Fruit fly (Drosophila melanogaster) whole organism, embryonic: ENCODE measurements around the gene Rab7.

Source experiments
- Ada2b ChIP-seq: fragments of 200-800 bp; sonication (Bioruptor generic); IDR thresholded peaks from 2 replicates; pipeline ENCODE4 v1.3.6; 2022; ENCODE audit warnings: missing biosample characterization, missing genetic modification characterization
- Adf1 ChIP-seq: fragments of 200-800 bp; sonication (Bioruptor generic); IDR thresholded peaks from 2 replicates; pipeline ENCODE4 v1.3.6; 2022; ENCODE audit warnings: missing biosample characterization, missing genetic modification characterization
- Asciz ChIP-seq: fragments of 200-800 bp; sonication (Bioruptor generic); optimal IDR thresholded peaks from 2 replicates; lab custom pipeline; 2017; ENCODE audit warnings: missing biosample characterization, mild to moderate bottlenecking, missing genetic modification characterization, missing genetic modification reagents
- B-H2 ChIP-seq: fragments of 200-800 bp; sonication (Bioruptor generic); optimal IDR thresholded peaks from 2 replicates; lab custom pipeline; 2018; ENCODE audit warnings: missing biosample characterization, mild to moderate bottlenecking, missing genetic modification characterization
- BEAF-32 ChIP-seq: fragments of 200-800 bp; sonication (Bioruptor generic); optimal IDR thresholded peaks from 3 replicates; lab custom pipeline; 2017; ENCODE audit warnings: missing biosample characterization, missing genetic modification characterization, mild to moderate bottlenecking, moderate library complexity, missing genetic modification reagents
- Blimp-1 ChIP-seq: fragments of 200-800 bp; sonication (Bioruptor generic); optimal IDR thresholded peaks from 3 replicates; lab custom pipeline; 2018; ENCODE audit warnings: missing biosample characterization, missing genetic modification characterization, mild to moderate bottlenecking, moderate library complexity, missing genetic modification reagents
- CG10431 ChIP-seq: fragments of 200-800 bp; sonication (Bioruptor generic); optimal IDR thresholded peaks from 3 replicates; lab custom pipeline; 2018; ENCODE audit warnings: missing biosample characterization, mild to moderate bottlenecking, missing genetic modification characterization
- CG10565 ChIP-seq: fragments of 200-800 bp; sonication (Bioruptor generic); optimal IDR thresholded peaks from 3 replicates; lab custom pipeline; 2016; ENCODE audit warnings: missing biosample characterization, mild to moderate bottlenecking, missing genetic modification characterization
- CG1233 ChIP-seq: fragments of 200-800 bp; sonication (Bioruptor generic); optimal IDR thresholded peaks from 4 replicates; lab custom pipeline; 2018; ENCODE audit warnings: missing biosample characterization, mild to moderate bottlenecking, missing genetic modification characterization
- CG1603 ChIP-seq: fragments of 200-800 bp; sonication (Bioruptor generic); optimal IDR thresholded peaks from 2 replicates; lab custom pipeline; 2019; ENCODE audit warnings: missing biosample characterization, mild to moderate bottlenecking, missing genetic modification characterization, moderate library complexity
- CG1647 ChIP-seq: fragments of 200-800 bp; sonication (Bioruptor generic); optimal IDR thresholded peaks from 3 replicates; lab custom pipeline; 2016; ENCODE audit warnings: missing biosample characterization, missing genetic modification characterization
- CG16779 ChIP-seq: fragments of 200-800 bp; sonication (Bioruptor generic); IDR thresholded peaks from 2 replicates; pipeline ENCODE4 v1.3.6; 2022; ENCODE audit warnings: missing biosample characterization, missing genetic modification characterization
- CG17328 ChIP-seq: fragments of 200-800 bp; sonication (Bioruptor generic); IDR thresholded peaks from 2 replicates; pipeline ENCODE4 v1.3.6; 2022; ENCODE audit warnings: missing biosample characterization, missing genetic modification characterization
- CG18476 ChIP-seq: fragments of 200-800 bp; sonication (Bioruptor generic); optimal IDR thresholded peaks from 2 replicates; lab custom pipeline; 2016; ENCODE audit warnings: missing biosample characterization, mild to moderate bottlenecking, missing genetic modification characterization
- CG3163 ChIP-seq: fragments of 200-800 bp; sonication (Bioruptor generic); optimal IDR thresholded peaks from 3 replicates; lab custom pipeline; 2016; ENCODE audit warnings: missing biosample characterization, missing genetic modification characterization
- CG3281 ChIP-seq: fragments of 200-800 bp; sonication (Bioruptor generic); optimal IDR thresholded peaks from 3 replicates; lab custom pipeline; 2017; ENCODE audit warnings: missing biosample characterization, mild to moderate bottlenecking, missing genetic modification characterization
- CG3726 ChIP-seq: fragments of 200-800 bp; sonication (Bioruptor generic); IDR thresholded peaks from 3 replicates; pipeline ENCODE4, ENCODE4 v1.3.6; 2022; ENCODE audit warnings: missing biosample characterization, missing genetic modification characterization
- CG3847 ChIP-seq: fragments of 200-800 bp; sonication (Bioruptor generic); IDR thresholded peaks from 2 replicates; pipeline ENCODE4 v1.3.6; 2022; ENCODE audit warnings: missing biosample characterization, missing genetic modification characterization
- CG6813 ChIP-seq: fragments of 200-800 bp; sonication (Bioruptor generic); optimal IDR thresholded peaks from 2 replicates; lab custom pipeline; 2017; ENCODE audit warnings: missing biosample characterization, missing genetic modification characterization, mild to moderate bottlenecking, moderate library complexity, missing genetic modification reagents
- CG7357 ChIP-seq: fragments of 200-800 bp; sonication (Bioruptor generic); IDR thresholded peaks from 3 replicates; pipeline ENCODE4 v1.3.6; 2022; ENCODE audit warnings: missing biosample characterization, missing genetic modification characterization
- CG7839 ChIP-seq: fragments of 200-800 bp; sonication (Bioruptor generic); optimal IDR thresholded peaks from 3 replicates; lab custom pipeline; 2018; ENCODE audit warnings: missing biosample characterization, mild to moderate bottlenecking, missing genetic modification characterization, moderate library complexity
- CG7928 ChIP-seq: fragments of 200-800 bp; sonication (Bioruptor generic); optimal IDR thresholded peaks from 2 replicates; lab custom pipeline; 2017; ENCODE audit warnings: missing biosample characterization, mild to moderate bottlenecking, missing genetic modification characterization
- Drgx ChIP-seq: fragments of 200-800 bp; sonication (Bioruptor generic); IDR thresholded peaks from 2 replicates; pipeline ENCODE4 v1.3.6; 2022; ENCODE audit warnings: missing biosample characterization, missing genetic modification characterization
- Eip74EF ChIP-seq, 2 experiments: fragments of 200-800 bp in 1 of 2; fragments of >200 bp in 1 of 2; sonication (Bioruptor generic) in 1 of 2; optimal IDR thresholded peaks; 2 replicates each; lab custom pipeline; 2017 to 2019; ENCODE audit warnings: missing biosample characterization in 2 of 2, missing genetic modification characterization in 2 of 2, mild to moderate bottlenecking in 1 of 2, moderate library complexity in 1 of 2
- Hr78 ChIP-seq, 2 experiments: fragments of 200-800 bp in 1 of 2; fragments of >200 bp in 1 of 2; sonication (Bioruptor generic) in 1 of 2; optimal IDR thresholded peaks; 2 replicates each; lab custom pipeline; 2017 to 2019; ENCODE audit warnings: missing biosample characterization in 2 of 2, missing genetic modification characterization in 2 of 2, mild to moderate bottlenecking in 1 of 2, moderate library complexity in 1 of 2
- MESR4 ChIP-seq: fragments of 200-800 bp; sonication (Bioruptor generic); optimal IDR thresholded peaks from 2 replicates; lab custom pipeline; 2018; ENCODE audit warnings: missing biosample characterization, mild to moderate bottlenecking, missing genetic modification characterization, moderate library complexity
- ato ChIP-seq: fragments of 200-800 bp; sonication (Bioruptor generic); IDR thresholded peaks from 2 replicates; pipeline ENCODE4 v1.3.6; 2022; ENCODE audit warnings: missing biosample characterization, missing genetic modification characterization; ENCODE audit not compliant: partially characterized antibody
- bbx ChIP-seq: fragments of 200-800 bp; sonication (Bioruptor generic); IDR thresholded peaks from 2 replicates; pipeline ENCODE4 v1.3.6; 2022; ENCODE audit warnings: missing biosample characterization, missing genetic modification characterization; ENCODE audit not compliant: partially characterized antibody
- bsh ChIP-seq, 2 experiments: fragments of 200-800 bp; sonication (Bioruptor generic); optimal IDR thresholded peaks; 2 replicates each; lab custom pipeline; 2017 to 2018; ENCODE audit warnings: mild to moderate bottlenecking in 2 of 2, missing biosample characterization in 2 of 2, missing genetic modification characterization in 2 of 2, moderate library complexity in 1 of 2
- cg ChIP-seq: fragments of 200-800 bp; sonication (Bioruptor generic); optimal IDR thresholded peaks from 3 replicates; lab custom pipeline; 2019; ENCODE audit warnings: missing biosample characterization, mild to moderate bottlenecking, missing genetic modification characterization, moderate library complexity
- corto ChIP-seq: fragments of 200-800 bp; sonication (Bioruptor generic); optimal IDR thresholded peaks from 2 replicates; lab custom pipeline; 2016; ENCODE audit warnings: missing biosample characterization, mild to moderate bottlenecking, missing genetic modification characterization, moderate library complexity
- crp ChIP-seq, 2 experiments: fragments of 200-800 bp; sonication (Bioruptor generic); optimal IDR thresholded peaks; 2 replicates in 1 of 2; 3 replicates in 1 of 2; lab custom pipeline; 2017; ENCODE audit warnings: missing biosample characterization in 2 of 2, missing genetic modification characterization in 2 of 2, mild to moderate bottlenecking in 1 of 2, moderate library complexity in 1 of 2
- cwo ChIP-seq: fragments of 200-800 bp; sonication (Bioruptor generic); optimal IDR thresholded peaks from 3 replicates; lab custom pipeline; 2017; ENCODE audit warnings: missing biosample characterization, missing genetic modification characterization, mild to moderate bottlenecking, moderate library complexity, missing genetic modification reagents
- gce ChIP-seq: fragments of 200-800 bp; sonication (Bioruptor generic); IDR thresholded peaks from 3 replicates; pipeline ENCODE4 v1.3.6; 2022; ENCODE audit warnings: missing biosample characterization, missing genetic modification characterization
- gem ChIP-seq: fragments of 200-800 bp; sonication (Bioruptor generic); optimal IDR thresholded peaks from 2 replicates; lab custom pipeline; 2019; ENCODE audit warnings: missing biosample characterization, mild to moderate bottlenecking, missing genetic modification characterization, moderate library complexity
- gro ChIP-seq: fragments of 200-800 bp; sonication (Bioruptor generic); optimal IDR thresholded peaks from 2 replicates; lab custom pipeline; 2016; ENCODE audit warnings: missing biosample characterization, missing genetic modification characterization
- gsb ChIP-seq: fragments of 200-800 bp; sonication (Bioruptor generic); IDR thresholded peaks from 2 replicates; pipeline ENCODE4 v1.3.6; 2022; ENCODE audit warnings: missing biosample characterization, missing genetic modification characterization
- hkb ChIP-seq, 2 experiments: fragments of 200-800 bp in 1 of 2; fragments of >200 bp in 1 of 2; sonication (Bioruptor generic) in 1 of 2; IDR thresholded peaks in 1 of 2; optimal IDR thresholded peaks in 1 of 2; 2 replicates each; pipeline versions ENCODE4 v1.3.6 to Lab custom; 2017 to 2022; ENCODE audit warnings: missing biosample characterization in 1 of 2, missing genetic modification characterization in 1 of 2
- lbe ChIP-seq: fragments of 200-800 bp; sonication (Bioruptor generic); optimal IDR thresholded peaks from 2 replicates; lab custom pipeline; 2016; ENCODE audit warnings: missing biosample characterization, mild to moderate bottlenecking, missing genetic modification characterization
- nom ChIP-seq: fragments of 200-800 bp; sonication (Bioruptor generic); optimal IDR thresholded peaks from 2 replicates; lab custom pipeline; 2017; ENCODE audit warnings: missing biosample characterization, missing genetic modification characterization, mild to moderate bottlenecking, moderate library complexity, missing genetic modification reagents
- pita ChIP-seq: fragments of 200-800 bp; sonication (Bioruptor generic); optimal IDR thresholded peaks from 2 replicates; lab custom pipeline; 2017; ENCODE audit warnings: missing biosample characterization, mild to moderate bottlenecking, missing genetic modification characterization
- row ChIP-seq: fragments of 200-800 bp; sonication (Bioruptor generic); IDR thresholded peaks from 3 replicates; pipeline ENCODE4 v1.3.6; 2022; ENCODE audit warnings: missing biosample characterization, missing genetic modification characterization
- slbo ChIP-seq: fragments of 200-800 bp; sonication (Bioruptor generic); IDR thresholded peaks from 2 replicates; pipeline ENCODE4 v1.3.6; 2022; ENCODE audit warnings: missing biosample characterization, missing genetic modification characterization
- ttk ChIP-seq: fragments of 200-800 bp; sonication (Bioruptor generic); IDR thresholded peaks from 2 replicates; pipeline ENCODE4 v2.1.2; 2022; ENCODE audit warnings: missing biosample characterization, missing genetic modification characterization
- tx ChIP-seq: fragments of 200-800 bp; sonication (Bioruptor generic); optimal IDR thresholded peaks from 2 replicates; lab custom pipeline; 2016; ENCODE audit warnings: missing biosample characterization, missing genetic modification characterization

Rab7 gene

DNA sequence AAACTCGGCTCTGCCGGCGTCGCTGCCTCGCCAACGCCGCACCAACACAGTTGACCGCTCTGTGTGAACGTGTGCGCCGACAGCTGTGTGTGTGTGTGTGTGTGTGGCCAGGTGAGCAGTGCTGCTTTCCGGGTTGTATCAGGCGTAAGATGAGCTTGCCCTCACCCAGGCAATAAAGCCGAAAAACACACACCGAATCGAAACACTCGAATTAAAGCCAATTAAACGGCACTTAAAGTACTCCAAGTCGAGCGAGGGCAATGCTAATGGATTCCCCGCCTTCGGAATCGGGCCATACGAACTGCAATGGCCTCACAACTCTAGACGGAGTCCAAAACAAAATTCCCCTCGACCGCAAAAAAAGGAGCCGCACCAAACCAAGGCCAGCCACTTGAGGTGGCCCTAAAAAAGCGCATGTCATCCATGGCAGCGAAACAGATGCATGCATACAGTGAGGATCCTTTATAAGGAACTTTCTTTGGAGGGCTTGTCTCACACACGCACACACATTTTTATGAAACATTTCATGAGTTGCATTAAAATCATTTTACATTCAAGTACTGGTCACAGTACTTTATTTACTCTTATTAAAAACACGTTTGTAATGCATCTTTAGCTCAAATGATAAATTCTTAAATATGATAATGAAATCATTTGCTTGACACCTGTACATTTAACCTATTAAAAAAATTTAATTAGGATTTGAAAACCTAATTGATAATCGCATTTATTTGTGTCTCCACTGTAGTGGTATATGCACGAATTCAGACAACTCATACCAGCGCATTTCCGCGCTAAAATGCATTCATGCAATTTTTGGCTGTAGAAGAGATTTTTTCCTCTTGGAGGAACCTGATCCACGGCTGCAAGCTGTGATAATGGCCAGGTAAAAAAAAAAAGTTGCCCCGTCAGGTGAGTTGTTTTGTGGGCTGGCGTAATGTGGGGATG lies 44.1 kb upstream of the Rab7 start:
- TF ChIP-seq CG3281 (GFP tag; lab: Kevin White, UChicago) (no peak), Asciz (no peak), Drgx (GFP tag; lab: Robert Waterston, UW) (peak; percentile 56; the same call in 1 of the 2 replicates), corto (GFP tag; lab: Kevin White, UChicago) (peak; percentile 85), nom (peak; percentile 86), CG10431 (GFP tag; lab: Kevin White, UChicago) (no peak), slbo (0 out of 2 replicates have a peak, but pooled peaks have one; percentile 29), lbe (GFP tag; lab: Kevin White, UChicago) (peak; percentile 87), Adf1 (GFP tag; lab: Robert Waterston, UW) (peak; percentile 29; the same call in 1 of the 2 replicates), ato (GFP tag; lab: Robert Waterston, UW) (no peak), ttk (GFP tag; lab: Robert Waterston, UW) (no peak), bsh (GFP tag; optimal IDR thresholded peaks at IDR 0.05; lab: Kevin White, UChicago) (peak in 1 of 2 experiments; percentile 82), gce (GFP tag; lab: Robert Waterston, UW) (0 out of 3 replicates have a peak, but pooled peaks have one; percentile 18), cg (peak; percentile 20), CG3847 (GFP tag; lab: Robert Waterston, UW) (0 out of 2 replicates have a peak, but pooled peaks have one; percentile 19)

DNA sequence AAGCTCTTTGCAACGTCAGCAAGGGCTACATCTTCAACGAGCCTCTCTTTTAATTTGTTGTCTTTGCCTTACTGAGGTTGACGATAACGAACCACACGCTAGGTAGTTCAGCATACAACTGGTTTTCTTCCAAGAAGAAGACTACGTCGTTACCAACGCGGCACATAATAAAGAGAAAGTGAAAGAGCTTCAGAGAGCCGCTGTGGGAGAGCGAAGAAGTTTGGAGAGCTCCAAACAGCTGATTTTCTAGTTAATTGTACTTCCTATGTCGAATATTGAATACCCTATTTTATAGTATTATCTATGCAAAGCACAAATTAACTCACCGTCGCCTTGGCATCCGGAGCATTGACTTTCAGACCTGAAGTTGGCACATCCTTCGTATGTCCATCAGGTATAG lies 37.4 kb upstream of the Rab7 start:
- no peak for TF ChIP-seq CG16779 (GFP tag; lab: Robert Waterston, UW)
- TF ChIP-seq BEAF-32 (GFP tag; lab: Kevin White, UChicago) = no peak
- no peak for TF ChIP-seq gem
- peak; percentile 66 for TF ChIP-seq CG3163 (GFP tag; lab: Kevin White, UChicago)
- no peak for TF ChIP-seq hkb (optimal IDR thresholded peaks at IDR 0.05; lab: Kevin White, UChicago)
- TF ChIP-seq hkb (GFP tag; IDR thresholded peaks at IDR 0.05; lab: Robert Waterston, UW) = 0 out of 2 replicates have a peak, but pooled peaks have one; percentile 34
- peak; percentile 30; the same call in 1 of the 3 replicates for TF ChIP-seq row (GFP tag; lab: Robert Waterston, UW)
- no peak for TF ChIP-seq CG1647 (GFP tag; lab: Kevin White, UChicago)
- TF ChIP-seq crp (GFP tag; optimal IDR thresholded peaks at IDR 0.05; lab: Kevin White, UChicago) = peak in 1 of 2 experiments; percentile 49
- no peak for TF ChIP-seq gro (GFP tag; lab: Kevin White, UChicago)
- TF ChIP-seq CG10565 = no peak
- TF ChIP-seq Ada2b (GFP tag; lab: Robert Waterston, UW) = no peak
- TF ChIP-seq CG18476 = no peak
- TF ChIP-seq Blimp-1 = peak; percentile 93
- no peak for TF ChIP-seq CG7928
- no peak for TF ChIP-seq cwo
- no peak for TF ChIP-seq B-H2 (GFP tag; lab: Kevin White, UChicago)
- no peak for TF ChIP-seq CG7357 (GFP tag; lab: Robert Waterston, UW)
- no peak for TF ChIP-seq gsb (GFP tag; lab: Robert Waterston, UW)
- no peak for TF ChIP-seq pita (GFP tag; lab: Kevin White, UChicago)
- no peak for TF ChIP-seq CG17328 (GFP tag; lab: Robert Waterston, UW)
- TF ChIP-seq CG1233 (GFP tag; lab: Kevin White, UChicago) = no peak
- TF ChIP-seq Eip74EF (GFP tag; optimal IDR thresholded peaks at IDR 0.05; lab: Kevin White, UChicago) = peak in 1 of 2 experiments; percentile 88
- TF ChIP-seq CG6813 = no peak
- no peak for TF ChIP-seq CG1603 (tag; lab: Kevin White, UChicago)
- TF ChIP-seq MESR4 (GFP tag; lab: Kevin White, UChicago) = no peak
- no peak for TF ChIP-seq CG7839
- peak; percentile 40 for TF ChIP-seq nom
- no peak for TF ChIP-seq Hr78 (GFP tag; optimal IDR thresholded peaks at IDR 0.05; lab: Kevin White, UChicago)
- TF ChIP-seq CG3726 (GFP tag; lab: Robert Waterston, UW) = no peak
- no peak for TF ChIP-seq tx (GFP tag; lab: Kevin White, UChicago)
- TF ChIP-seq CG3847 (GFP tag; lab: Robert Waterston, UW) = no peak
- 0 out of 2 replicates have a peak, but pooled peaks have one; percentile 18 for TF ChIP-seq bbx (GFP tag; lab: Robert Waterston, UW)
